Worm (Caenorhabditis elegans) whole organism, young adult: ENCODE results near the gene pro-1.

Experiments
- B0035.1 ChIP-seq: sonication (generic microtip); optimal IDR thresholded peaks from 2 replicates; lab custom pipeline; 2016; ENCODE audit warnings: missing genetic modification characterization, mild to moderate bottlenecking, missing compliant biosample characterization, missing genotype, missing genetic modification reagents
- B0336.3 ChIP-seq: fragments of 200-800 bp; sonication (Bioruptor generic); IDR thresholded peaks from 2 replicates; pipeline ENCODE4 v1.3.6; 2022; ENCODE audit warnings: missing genetic modification characterization, missing compliant biosample characterization
- C06A6.2 ChIP-seq: fragments of 200-800 bp; sonication (Bioruptor generic); conservative IDR thresholded peaks from 2 replicates; pipeline ENCODE4 v1.3.6; 2022; ENCODE audit warnings: missing genetic modification characterization, missing compliant biosample characterization
- F23B12.7 ChIP-seq: sonication (generic microtip); optimal IDR thresholded peaks from 2 replicates; lab custom pipeline; 2017; ENCODE audit warnings: missing genetic modification characterization, mild to moderate bottlenecking, missing compliant biosample characterization, antibody characterized with exemption, moderate library complexity; ENCODE audit not compliant: insufficient read depth
- F52B5.7 ChIP-seq: sonication (generic microtip); optimal IDR thresholded peaks from 2 replicates; lab custom pipeline; 2016; ENCODE audit warnings: mild to moderate bottlenecking, missing genetic modification characterization, missing compliant biosample characterization
- F57C9.4 ChIP-seq: sonication (generic microtip); optimal IDR thresholded peaks from 2 replicates; lab custom pipeline; 2017; ENCODE audit warnings: mild to moderate bottlenecking, missing genetic modification characterization, missing compliant biosample characterization
- T07F8.4 ChIP-seq: sonication (generic microtip); optimal IDR thresholded peaks from 2 replicates; lab custom pipeline; 2016; ENCODE audit warnings: mild to moderate bottlenecking, missing genetic modification characterization, moderate library complexity, missing compliant biosample characterization
- Y53G8AR.9 ChIP-seq: fragments of 200-800 bp; sonication (Bioruptor generic); conservative IDR thresholded peaks from 2 replicates; pipeline ENCODE4 v1.3.6; 2022; ENCODE audit warnings: missing genetic modification reagents, missing genetic modification characterization, missing compliant biosample characterization
- Y56A3A.18 ChIP-seq: fragments of 200-800 bp; sonication (Bioruptor generic); IDR thresholded peaks from 2 replicates; pipeline ENCODE4 v1.3.6; 2022; ENCODE audit warnings: missing genetic modification reagents, missing genetic modification characterization, missing compliant biosample characterization
- ama-1 ChIP-seq, 3 experiments: fragments of 150-350 bp in 1 of 3; sonication (generic microtip) in 2 of 3; optimal IDR thresholded peaks; 2 replicates each; lab custom pipeline; 2014 to 2018; ENCODE audit warnings: missing biosample characterization in 2 of 3, missing genetic modification characterization in 2 of 3, missing genetic modification reagents in 2 of 3
- aptf-3 ChIP-seq: fragments of 200-800 bp; sonication (Bioruptor generic); IDR thresholded peaks from 2 replicates; pipeline ENCODE4 v1.3.6; 2022; ENCODE audit warnings: missing genetic modification characterization, missing compliant biosample characterization
- attf-3 ChIP-seq: fragments of 200-800 bp; sonication (Bioruptor generic); conservative IDR thresholded peaks from 2 replicates; pipeline ENCODE4 v1.3.6; 2022; ENCODE audit warnings: missing genetic modification reagents, missing genetic modification characterization, missing compliant biosample characterization
- attf-6 ChIP-seq: fragments of 200-800 bp; sonication (Bioruptor generic); IDR thresholded peaks from 2 replicates; pipeline ENCODE4 v1.3.6; 2022; ENCODE audit warnings: missing genetic modification reagents, missing genetic modification characterization, missing compliant biosample characterization
- bed-1 ChIP-seq: fragments of 200-800 bp; sonication (Bioruptor generic); IDR thresholded peaks from 2 replicates; pipeline ENCODE4 v1.3.6; 2022; ENCODE audit warnings: missing genetic modification reagents, missing genetic modification characterization, missing compliant biosample characterization
- ccch-3 ChIP-seq: fragments of 200-800 bp; sonication (Bioruptor generic); optimal IDR thresholded peaks from 2 replicates; lab custom pipeline; 2018; ENCODE audit warnings: mild to moderate bottlenecking, missing genetic modification characterization, missing compliant biosample characterization
- cebp-1 ChIP-seq, 2 experiments: fragments of 200-800 bp in 1 of 2; sonication (Bioruptor generic) in 1 of 2; sonication (generic microtip) in 1 of 2; IDR thresholded peaks in 1 of 2; optimal IDR thresholded peaks in 1 of 2; 2 replicates each; pipeline versions ENCODE4 v1.3.6 to Lab custom; 2017 to 2022; ENCODE audit warnings: missing compliant biosample characterization in 2 of 2, missing genetic modification characterization in 2 of 2, mild to moderate bottlenecking in 1 of 2, missing genetic modification reagents in 1 of 2, moderate library complexity in 1 of 2
- ceh-40 ChIP-seq: fragments of 200-800 bp; sonication (Bioruptor generic); IDR thresholded peaks from 2 replicates; pipeline ENCODE4 v1.3.6; 2022; ENCODE audit warnings: missing genetic modification characterization, missing compliant biosample characterization
- chd-7 ChIP-seq: sonication (generic microtip); optimal IDR thresholded peaks from 2 replicates; lab custom pipeline; 2016; ENCODE audit warnings: mild to moderate bottlenecking, missing genetic modification characterization, moderate library complexity, missing compliant biosample characterization
- dpl-1 ChIP-seq: fragments of 150-350 bp; optimal IDR thresholded peaks from 2 replicates; lab custom pipeline; 2014; ENCODE audit warnings: missing biosample characterization, missing genetic modification reagents, missing genetic modification characterization
- egl-44 ChIP-seq: fragments of 200-800 bp; sonication (Bioruptor generic); IDR thresholded peaks from 2 replicates; pipeline ENCODE4 v1.3.6; 2022; ENCODE audit warnings: missing genetic modification reagents, missing genetic modification characterization, missing compliant biosample characterization
- egrh-3 ChIP-seq: fragments of 200-800 bp; sonication (Bioruptor generic); IDR thresholded peaks from 2 replicates; pipeline ENCODE4 v1.3.6; 2022; ENCODE audit warnings: missing genetic modification reagents, missing genetic modification characterization, missing compliant biosample characterization
- fkh-3 ChIP-seq: sonication (generic microtip); optimal IDR thresholded peaks from 2 replicates; lab custom pipeline; 2016; ENCODE audit warnings: mild to moderate bottlenecking, missing genetic modification characterization, missing compliant biosample characterization
- him-1 ChIP-seq: sonication (generic microtip); optimal IDR thresholded peaks from 2 replicates; lab custom pipeline; 2016; ENCODE audit warnings: missing genotype, missing genetic modification reagents, missing genetic modification characterization, missing compliant biosample characterization
- hlh-26 ChIP-seq: fragments of 200-800 bp; sonication (Bioruptor generic); conservative IDR thresholded peaks from 2 replicates; pipeline ENCODE4 v1.3.6; 2022; ENCODE audit warnings: missing genetic modification reagents, missing genetic modification characterization, missing compliant biosample characterization
- hrde-1 ChIP-seq: sonication (generic microtip); optimal IDR thresholded peaks from 2 replicates; lab custom pipeline; 2016; ENCODE audit warnings: missing genetic modification characterization, mild to moderate bottlenecking, missing compliant biosample characterization, moderate library complexity, missing genotype, missing genetic modification reagents, borderline replicate concordance
- lin-26 ChIP-seq: fragments of 200-800 bp; sonication (Bioruptor generic); IDR thresholded peaks from 2 replicates; pipeline ENCODE4 v1.3.6; 2022; ENCODE audit warnings: missing genetic modification reagents, missing genetic modification characterization, missing compliant biosample characterization
- lin-54 ChIP-seq: fragments of 200-800 bp; sonication (Bioruptor generic); optimal IDR thresholded peaks from 2 replicates; lab custom pipeline; 2018; ENCODE audit warnings: mild to moderate bottlenecking, missing genetic modification characterization, missing compliant biosample characterization
- nfyb-1 ChIP-seq: fragments of 200-800 bp; sonication (Bioruptor generic); IDR thresholded peaks from 2 replicates; pipeline ENCODE4 v1.3.6; 2022; ENCODE audit warnings: missing genetic modification reagents, missing genetic modification characterization, missing compliant biosample characterization
- nhr-27 ChIP-seq: fragments of 200-800 bp; sonication (Bioruptor generic); optimal IDR thresholded peaks from 2 replicates; lab custom pipeline; 2018; ENCODE audit warnings: mild to moderate bottlenecking, missing genetic modification characterization, moderate library complexity, missing compliant biosample characterization
- pbrm-1 ChIP-seq: fragments of 200-800 bp; sonication (Bioruptor generic); IDR thresholded peaks from 2 replicates; pipeline ENCODE4 v1.3.6; 2022; ENCODE audit warnings: missing genetic modification reagents, missing genetic modification characterization, missing compliant biosample characterization
- repo-1 ChIP-seq: sonication (generic microtip); optimal IDR thresholded peaks from 2 replicates; lab custom pipeline; 2017; ENCODE audit warnings: mild to moderate bottlenecking, missing genetic modification characterization, missing compliant biosample characterization
- sdz-38 ChIP-seq: sonication (generic microtip); optimal IDR thresholded peaks from 2 replicates; lab custom pipeline; 2016; ENCODE audit warnings: missing genotype, missing genetic modification characterization, missing compliant biosample characterization
- snpc-1.3 ChIP-seq: sonication (generic microtip); optimal IDR thresholded peaks from 2 replicates; lab custom pipeline; 2017; ENCODE audit warnings: missing genetic modification characterization, mild to moderate bottlenecking, missing compliant biosample characterization, antibody characterized with exemption, moderate library complexity, missing genotype, missing genetic modification reagents; ENCODE audit not compliant: insufficient read depth
- sptf-2 ChIP-seq: fragments of 200-800 bp; sonication (Bioruptor generic); optimal IDR thresholded peaks from 2 replicates; lab custom pipeline; 2018; ENCODE audit warnings: mild to moderate bottlenecking, missing genetic modification characterization, missing compliant biosample characterization
- unc-130 ChIP-seq: sonication (generic microtip); optimal IDR thresholded peaks from 2 replicates; lab custom pipeline; 2016; ENCODE audit warnings: missing genetic modification reagents, missing genetic modification characterization, missing compliant biosample characterization
- zfh-2 ChIP-seq: fragments of 200-800 bp; sonication (Bioruptor generic); conservative IDR thresholded peaks from 2 replicates; pipeline ENCODE4 v1.3.6; 2022; ENCODE audit warnings: missing genetic modification reagents, missing genetic modification characterization, missing compliant biosample characterization
- zim-3 ChIP-seq: sonication (generic microtip); optimal IDR thresholded peaks from 2 replicates; lab custom pipeline; 2017; ENCODE audit warnings: mild to moderate bottlenecking, missing genetic modification characterization, moderate library complexity, missing compliant biosample characterization
- ztf-26 ChIP-seq: sonication (generic microtip); optimal IDR thresholded peaks from 2 replicates; lab custom pipeline; 2017; ENCODE audit warnings: missing genetic modification characterization, missing compliant biosample characterization
- ztf-3 ChIP-seq: fragments of 200-800 bp; sonication (Bioruptor generic); optimal IDR thresholded peaks from 2 replicates; lab custom pipeline; 2018; ENCODE audit warnings: mild to moderate bottlenecking, missing genetic modification characterization, missing compliant biosample characterization

The pro-1 gene

ce11 chrII:10550872-10551647 lies 9.3 kb upstream of the pro-1 start:
- TF ChIP-seq ztf-3 (GFP tag; lab: Kevin White, UChicago) (no peak), repo-1 (tag; lab: Kevin White, UChicago) (no peak), sdz-38 (no peak), B0035.1 (no peak), Y53G8AR.9 (GFP tag; lab: Robert Waterston, UW) (peak; percentile 60; the same call in 1 of the 2 replicates), B0336.3 (GFP tag; lab: Robert Waterston, UW) (no peak), cebp-1 (GFP tag; IDR thresholded peaks at IDR 0.05; lab: Robert Waterston, UW) (no peak), cebp-1 (tag; optimal IDR thresholded peaks at IDR 0.05; lab: Kevin White, UChicago) (peak; percentile 10), ztf-26 (tag; lab: Kevin White, UChicago) (peak; percentile 8), aptf-3 (GFP tag; lab: Robert Waterston, UW) (no peak), F52B5.7 (tag; lab: Kevin White, UChicago) (no peak), chd-7 (tag; lab: Kevin White, UChicago) (peak; percentile 29), Y56A3A.18 (GFP tag; lab: Robert Waterston, UW) (no peak), lin-26 (GFP tag; lab: Robert Waterston, UW) (0 out of 2 replicates have a peak, but pooled peaks have one; percentile 14), nfyb-1 (GFP tag; lab: Robert Waterston, UW) (0 out of 2 replicates have a peak, but pooled peaks have one; percentile 42), ama-1 (optimal IDR thresholded peaks at IDR 0.05; lab: Kevin White, UChicago) (peak; percentile 42), ama-1 (GFP tag; optimal IDR thresholded peaks at IDR 0.05; lab: Kevin White, UChicago) (peak in 1 of 2 experiments; percentile 2)
- TF ChIP-seq, all 124 proteins: peak for 7

- TF ChIP-seq fkh-3 = no peak
- no peak for TF ChIP-seq ccch-3 (GFP tag; lab: Kevin White, UChicago)
- TF ChIP-seq snpc-1.3 = no peak
- TF ChIP-seq attf-3 (GFP tag; lab: Robert Waterston, UW) = no peak
- TF ChIP-seq zfh-2 (GFP tag; lab: Robert Waterston, UW) = peak; percentile 17; the same call in 1 of the 2 replicates
- TF ChIP-seq cebp-1 (GFP tag; IDR thresholded peaks at IDR 0.05; lab: Robert Waterston, UW) = no peak
- TF ChIP-seq cebp-1 (tag; optimal IDR thresholded peaks at IDR 0.05; lab: Kevin White, UChicago) = peak; percentile 9
- TF ChIP-seq repo-1 (tag; lab: Kevin White, UChicago) = no peak
- TF ChIP-seq pbrm-1 (GFP tag; lab: Robert Waterston, UW) = no peak
- TF ChIP-seq dpl-1 = no peak
- peak; percentile 82 for TF ChIP-seq ama-1 (optimal IDR thresholded peaks at IDR 0.05; lab: Kevin White, UChicago)
- no peak for TF ChIP-seq ama-1 (GFP tag; optimal IDR thresholded peaks at IDR 0.05; lab: Kevin White, UChicago)
- TF ChIP-seq ceh-40 = no peak
These were observed 8.4 kb upstream of the pro-1 start for ce11 chrII:10550173-10550572.

ce11 chrII:10548778-10549671 lies 7.2 kb upstream of the pro-1 start:
- no peak for TF ChIP-seq hrde-1 (tag; lab: Kevin White, UChicago)
- TF ChIP-seq ceh-40 = no peak
- TF ChIP-seq zfh-2 (GFP tag; lab: Robert Waterston, UW) = peak; percentile 98
- TF ChIP-seq nhr-27 = no peak
- peak; percentile 65 for TF ChIP-seq lin-54 (GFP tag; lab: Kevin White, UChicago)
- TF ChIP-seq egl-44 (GFP tag; lab: Robert Waterston, UW) = no peak
- TF ChIP-seq chd-7 (tag; lab: Kevin White, UChicago) = peak; percentile 67
- no peak for TF ChIP-seq sptf-2 (GFP tag; lab: Kevin White, UChicago)
- no peak for TF ChIP-seq bed-1 (GFP tag; lab: Robert Waterston, UW)
- TF ChIP-seq F23B12.7 = no peak
- no peak for TF ChIP-seq aptf-3 (GFP tag; lab: Robert Waterston, UW)
- TF ChIP-seq attf-6 = peak; percentile 56; the same call in 1 of the 2 replicates
- TF ChIP-seq C06A6.2 (GFP tag; lab: Robert Waterston, UW) = peak; percentile 54; the same call in 1 of the 2 replicates
- no peak for TF ChIP-seq unc-130 (GFP tag; lab: Kevin White, UChicago)
- peak; percentile 82 for TF ChIP-seq egrh-3 (GFP tag; lab: Robert Waterston, UW)
- TF ChIP-seq him-1 = no peak
- TF ChIP-seq F57C9.4 (tag; lab: Kevin White, UChicago) = no peak
- TF ChIP-seq cebp-1 (GFP tag; IDR thresholded peaks at IDR 0.05; lab: Robert Waterston, UW) = peak; percentile 38
- TF ChIP-seq cebp-1 (tag; optimal IDR thresholded peaks at IDR 0.05; lab: Kevin White, UChicago) = peak; percentile 83
- peak; percentile 53 for TF ChIP-seq zim-3
- no peak for TF ChIP-seq T07F8.4
- no peak for TF ChIP-seq hlh-26
